Worm (Caenorhabditis elegans) whole organism, late embryonic: ENCODE data around the gene ugt-8.

Experiments
- F13H6.1 ChIP-seq: sonication (generic microtip); optimal IDR thresholded peaks from 2 replicates; lab custom pipeline; 2016; ENCODE audit warnings: missing genetic modification characterization, missing compliant biosample characterization
- K02D7.2 ChIP-seq: sonication (generic microtip); optimal IDR thresholded peaks from 2 replicates; lab custom pipeline; 2017; ENCODE audit warnings: mild to moderate bottlenecking, missing genetic modification characterization, missing compliant biosample characterization
- T23F11.4 ChIP-seq: fragments of 200-800 bp; sonication (Bioruptor generic); optimal IDR thresholded peaks from 2 replicates; lab custom pipeline; 2018; ENCODE audit warnings: mild to moderate bottlenecking, missing genetic modification characterization, missing compliant biosample characterization
- ceh-14 ChIP-seq: sonication (generic microtip); optimal IDR thresholded peaks from 2 replicates; lab custom pipeline; 2016; ENCODE audit warnings: missing genotype, missing genetic modification characterization, missing compliant biosample characterization
- ceh-18 ChIP-seq: sonication (generic microtip); optimal IDR thresholded peaks from 2 replicates; lab custom pipeline; 2016; ENCODE audit warnings: missing genetic modification characterization, missing compliant biosample characterization
- ceh-22 ChIP-seq: sonication (generic microtip); optimal IDR thresholded peaks from 2 replicates; lab custom pipeline; 2017; ENCODE audit warnings: missing biosample characterization, missing genetic modification characterization
- ceh-24 ChIP-seq: sonication (generic microtip); optimal IDR thresholded peaks from 2 replicates; lab custom pipeline; 2016; ENCODE audit warnings: mild to moderate bottlenecking, missing genetic modification characterization, missing compliant biosample characterization
- ceh-30 ChIP-seq: fragments of 150-350 bp; optimal IDR thresholded peaks from 2 replicates; lab custom pipeline; 2014; ENCODE audit warnings: missing biosample characterization, missing genetic modification characterization
- che-1 ChIP-seq: sonication (generic microtip); optimal IDR thresholded peaks from 2 replicates; lab custom pipeline; 2016; ENCODE audit warnings: mild to moderate bottlenecking, missing genetic modification characterization, missing compliant biosample characterization
- dmd-4 ChIP-seq: sonication (generic microtip); optimal IDR thresholded peaks from 2 replicates; lab custom pipeline; 2016; ENCODE audit warnings: borderline replicate concordance, missing genetic modification characterization, missing compliant biosample characterization
- elt-2 ChIP-seq: sonication (generic microtip); optimal IDR thresholded peaks from 2 replicates; lab custom pipeline; 2016; ENCODE audit warnings: missing genetic modification reagents, missing genetic modification characterization, missing compliant biosample characterization
- ets-4 ChIP-seq: sonication (generic microtip); optimal IDR thresholded peaks from 2 replicates; lab custom pipeline; 2016; ENCODE audit warnings: missing genetic modification characterization, missing compliant biosample characterization
- fkh-10 ChIP-seq: fragments of 150-350 bp; optimal IDR thresholded peaks from 2 replicates; lab custom pipeline; 2014; ENCODE audit warnings: missing biosample characterization, missing genetic modification reagents, missing genetic modification characterization
- gmeb-2 ChIP-seq: sonication (generic microtip); optimal IDR thresholded peaks from 2 replicates; lab custom pipeline; 2016; ENCODE audit warnings: missing genetic modification characterization, inconsistent platforms, missing compliant biosample characterization
- hlh-13 ChIP-seq: fragments of 200-800 bp; sonication (Bioruptor generic); optimal IDR thresholded peaks from 2 replicates; lab custom pipeline; 2018; ENCODE audit warnings: mild to moderate bottlenecking, missing genetic modification characterization, missing compliant biosample characterization
- mec-3 ChIP-seq: sonication (generic microtip); optimal IDR thresholded peaks from 2 replicates; lab custom pipeline; 2016; ENCODE audit warnings: borderline replicate concordance, missing genetic modification characterization, missing compliant biosample characterization
- nfya-1 ChIP-seq: sonication (generic microtip); optimal IDR thresholded peaks from 2 replicates; lab custom pipeline; 2017; ENCODE audit warnings: missing genetic modification characterization, mild to moderate bottlenecking, missing compliant biosample characterization, antibody characterized with exemption, moderate library complexity
- odd-2 ChIP-seq: sonication (generic microtip); optimal IDR thresholded peaks from 2 replicates; lab custom pipeline; 2017; ENCODE audit warnings: antibody characterized with exemption, mild to moderate bottlenecking, missing genetic modification characterization, missing compliant biosample characterization
- pat-9 ChIP-seq: fragments of 200-800 bp; sonication (Bioruptor generic); optimal IDR thresholded peaks from 2 replicates; lab custom pipeline; 2018; ENCODE audit warnings: mild to moderate bottlenecking, missing genetic modification characterization, moderate library complexity, missing compliant biosample characterization
- sdc-2 ChIP-seq: sonication (generic microtip); optimal IDR thresholded peaks from 2 replicates; lab custom pipeline; 2016; ENCODE audit warnings: missing genotype, missing genetic modification characterization, missing compliant biosample characterization
- sox-4 ChIP-seq: sonication (generic microtip); optimal IDR thresholded peaks from 2 replicates; lab custom pipeline; 2017; ENCODE audit warnings: mild to moderate bottlenecking, missing genetic modification characterization, inconsistent platforms, missing compliant biosample characterization
- unc-42 ChIP-seq: sonication (generic microtip); optimal IDR thresholded peaks from 2 replicates; lab custom pipeline; 2016; ENCODE audit warnings: missing genotype, missing genetic modification characterization, missing compliant biosample characterization

The ugt-8 gene

ce11 chrV:4934406-4934805, 30.7 kb downstream of the ugt-8 start, which contains the start of gene catp-2:
Gene catp-2 (plus strand): TSS chrV:4934706.
- no peak for TF ChIP-seq ceh-14
- TF ChIP-seq odd-2 (tag; lab: Kevin White, UChicago): no peak
- TF ChIP-seq elt-2 (tag; lab: Kevin White, UChicago): no peak
- no peak for TF ChIP-seq fkh-10
- no peak for TF ChIP-seq K02D7.2 (tag; lab: Kevin White, UChicago)
- TF ChIP-seq unc-42 (tag; lab: Kevin White, UChicago): no peak
- TF ChIP-seq mec-3 (tag; lab: Kevin White, UChicago): no peak

ce11 chrV:4935096-4935495, 31.4 kb downstream of the ugt-8 start:
- TF ChIP-seq dmd-4 (tag; lab: Kevin White, UChicago) (no peak), ceh-18 (tag; lab: Kevin White, UChicago) (no peak), unc-42 (tag; lab: Kevin White, UChicago) (no peak)

- no peak for TF ChIP-seq sox-4
- no peak for TF ChIP-seq mec-3 (tag; lab: Kevin White, UChicago)
- TF ChIP-seq elt-2 (tag; lab: Kevin White, UChicago): no peak
- no peak for TF ChIP-seq gmeb-2 (tag; lab: Kevin White, UChicago)
- no peak for TF ChIP-seq ceh-30
These were observed 33.6 kb downstream of the ugt-8 start for ce11 chrV:4937337-4937736.

ce11 chrV:4944219-4944618, 40.5 kb downstream of the ugt-8 start, which contains the start of gene str-211:
Gene str-211 (minus strand): TSS chrV:4944319.
- TF ChIP-seq sdc-2 (tag; lab: Kevin White, UChicago): no peak
- no peak for TF ChIP-seq hlh-13 (GFP tag; lab: Kevin White, UChicago)
- TF ChIP-seq F13H6.1 (tag; lab: Kevin White, UChicago): no peak
- no peak for TF ChIP-seq pat-9

- no peak for TF ChIP-seq nfya-1 (tag; lab: Kevin White, UChicago)
- no peak for TF ChIP-seq che-1 (tag; lab: Kevin White, UChicago)
- TF ChIP-seq ceh-22 (tag; lab: Kevin White, UChicago): no peak
- no peak for TF ChIP-seq ets-4 (tag; lab: Kevin White, UChicago)
- no peak for TF ChIP-seq odd-2 (tag; lab: Kevin White, UChicago)
These were observed 44.9 kb downstream of the ugt-8 start, which contains the start of gene str-209 for ce11 chrV:4948635-4949034. Gene str-209 (plus strand): TSS chrV:4948935.

- TF ChIP-seq pat-9 (no peak), ceh-24 (no peak), F13H6.1 (tag; lab: Kevin White, UChicago) (no peak), T23F11.4 (GFP tag; lab: Kevin White, UChicago) (no peak)
These were observed 47.7 kb downstream of the ugt-8 start, which contains the start of gene str-207 for ce11 chrV:4951434-4951833. Gene str-207 (plus strand): TSS chrV:4951734.
